Worm (Caenorhabditis elegans): ENCODE results near the gene pup-2.

pup-2 gene

DNA sequence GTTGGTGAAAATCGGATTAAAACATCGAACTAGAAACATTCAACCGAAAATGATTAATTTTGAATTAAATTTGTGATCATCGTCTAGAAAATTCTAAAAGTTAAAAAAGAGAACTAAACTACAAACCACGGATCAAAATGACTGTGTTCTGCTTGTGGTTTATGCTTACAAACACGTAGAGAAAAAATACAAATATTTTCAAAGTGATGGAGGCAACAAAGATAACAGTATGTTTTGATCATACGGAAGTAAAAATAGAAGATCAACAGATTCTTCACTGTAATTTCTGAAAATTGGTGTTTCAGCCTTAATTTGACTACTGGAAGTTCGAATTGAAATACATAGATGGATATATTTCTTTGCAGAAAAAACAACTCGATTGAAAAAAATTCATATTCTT is 17.6 kb downstream of the pup-2 start:
- TF ChIP-seq W03F9.2 (tag; optimal IDR thresholded peaks at IDR 0.05) = peak; percentile 8
- no peak for TF ChIP-seq dao-5 (tag; optimal IDR thresholded peaks at IDR 0.05)
- TF ChIP-seq him-1 (tag; optimal IDR thresholded peaks at IDR 0.05) = no peak

DNA sequence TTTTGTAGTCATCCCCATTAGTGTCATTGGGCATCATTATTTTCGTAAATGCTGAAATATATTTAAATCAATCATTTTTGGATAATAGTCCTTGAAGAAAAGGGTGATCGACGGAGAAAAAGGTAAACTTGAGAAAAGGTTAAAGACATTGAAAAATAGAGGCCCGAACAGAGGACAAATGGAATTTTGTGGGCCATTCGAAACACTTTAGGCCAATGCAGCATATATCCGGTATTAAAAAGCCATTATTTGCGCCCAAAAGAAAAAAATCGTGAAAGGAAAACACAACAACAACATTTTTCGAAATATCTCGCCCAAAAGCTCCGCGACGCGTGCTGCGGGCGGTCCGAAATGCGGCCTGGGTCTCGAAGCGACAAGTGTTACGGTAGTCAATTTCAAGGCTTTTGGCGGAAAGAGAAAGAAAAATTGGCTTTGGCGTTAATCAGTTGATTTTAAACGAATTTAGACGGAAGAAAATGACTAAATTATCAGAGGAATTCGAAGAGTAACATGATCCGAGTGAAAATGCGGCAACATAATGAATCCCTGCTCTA is 21.2 kb downstream of the pup-2 start, which contains the start of gene morc-1:
TSS of gene morc-1 (minus strand) at position 51 of the 554 bp plus-strand sequence.
- no peak for TF ChIP-seq him-1 (tag; optimal IDR thresholded peaks at IDR 0.05)
- TF ChIP-seq W03F9.2 (tag; optimal IDR thresholded peaks at IDR 0.05) = no peak
- no peak for TF ChIP-seq dao-5 (tag; optimal IDR thresholded peaks at IDR 0.05)

DNA sequence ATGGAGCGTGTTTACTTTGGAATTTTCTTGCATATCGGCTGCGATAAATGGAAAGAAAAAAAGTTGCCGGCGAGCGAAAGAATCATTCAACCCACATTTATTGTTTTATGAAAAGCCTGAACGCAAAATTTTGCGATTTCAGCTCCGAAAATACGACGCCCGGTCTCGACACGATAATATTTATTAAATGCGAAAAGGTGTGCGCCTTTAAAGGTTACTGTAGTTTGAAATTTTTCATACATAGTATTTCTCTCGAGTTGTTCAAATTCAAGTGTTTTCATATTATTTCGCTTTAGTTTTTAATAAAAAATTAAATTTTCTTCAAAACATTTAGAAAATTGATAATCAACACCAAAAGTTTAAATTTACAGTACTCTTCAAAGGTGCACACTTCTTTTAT is 23.3 kb downstream of the pup-2 start, which contains the start of gene syx-16:
TSS of gene syx-16 (minus strand) at position 118 of the 400 bp plus-strand sequence.
- TF ChIP-seq dao-5 (tag; optimal IDR thresholded peaks at IDR 0.05) (no peak), him-1 (tag; optimal IDR thresholded peaks at IDR 0.05) (no peak), W03F9.2 (tag; optimal IDR thresholded peaks at IDR 0.05) (no peak)

DNA sequence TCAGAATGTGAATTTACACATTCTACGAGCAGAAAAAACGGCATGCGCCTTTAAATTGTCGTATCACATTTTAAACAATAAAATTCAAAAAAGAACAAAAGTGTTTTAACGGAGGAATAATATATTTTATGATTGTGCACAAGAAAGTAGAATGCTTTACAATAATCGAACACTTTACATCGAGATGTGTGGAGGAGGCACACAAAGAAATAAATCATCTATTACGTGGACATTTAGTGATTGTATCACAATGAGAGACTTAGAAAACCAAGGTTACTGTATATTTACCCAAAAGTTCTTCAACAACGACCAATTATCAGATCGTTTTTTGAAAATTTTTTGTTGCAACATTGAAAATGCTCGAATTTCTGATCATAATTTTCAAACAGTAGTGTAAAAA is 24.5 kb downstream of the pup-2 start:
- TF ChIP-seq dao-5 (tag; optimal IDR thresholded peaks at IDR 0.05) (no peak), him-1 (tag; optimal IDR thresholded peaks at IDR 0.05) (no peak), W03F9.2 (tag; optimal IDR thresholded peaks at IDR 0.05) (no peak)

DNA sequence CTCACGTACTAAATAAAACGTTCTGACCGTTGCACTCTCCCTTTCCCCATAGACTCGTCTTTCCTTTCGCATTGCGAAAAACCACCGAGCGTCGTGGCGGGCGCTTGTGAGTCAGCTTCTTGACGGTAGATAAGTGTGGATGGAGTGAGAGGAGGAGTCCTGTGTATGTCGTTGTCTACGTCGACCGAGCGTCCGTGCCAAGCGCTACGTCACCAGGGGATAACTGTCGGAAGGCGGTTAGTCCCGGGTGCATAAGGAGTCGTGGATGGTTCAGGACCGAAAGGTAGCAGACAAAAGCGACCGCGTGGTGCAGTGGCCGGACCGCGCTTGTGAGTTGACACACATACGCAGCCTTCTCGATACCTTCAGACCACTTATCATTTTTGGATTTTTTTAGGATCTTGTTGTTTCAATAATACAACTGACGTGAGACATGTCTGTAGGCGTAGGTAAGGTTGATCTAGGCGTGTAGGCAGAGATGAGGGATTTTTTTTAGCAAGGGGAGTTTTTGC is 25.5 kb downstream of the pup-2 start:
- TF ChIP-seq W03F9.2 (tag; optimal IDR thresholded peaks at IDR 0.05) (peak; percentile 46), dao-5 (tag; optimal IDR thresholded peaks at IDR 0.05) (peak; percentile 81)

DNA sequence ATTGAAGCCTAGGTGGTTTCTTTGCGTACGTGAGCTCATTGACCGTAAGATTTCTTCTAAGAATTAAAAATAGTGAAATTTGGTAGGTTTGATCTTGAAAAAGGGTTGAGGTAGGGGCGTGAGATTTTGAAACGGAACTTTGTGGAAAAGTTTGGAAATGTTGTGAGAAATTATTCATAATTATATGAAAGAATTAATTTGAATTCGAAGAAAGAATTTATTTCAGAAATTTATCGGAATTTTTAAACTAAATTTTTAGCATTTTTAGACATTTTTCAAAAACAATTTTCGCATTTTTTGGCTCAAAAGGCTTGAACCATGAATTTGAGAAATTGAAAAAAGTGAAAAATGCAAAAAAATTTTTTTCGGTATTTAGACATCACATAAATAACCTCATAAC is 28.4 kb downstream of the pup-2 start:
- TF ChIP-seq W03F9.2 (tag; optimal IDR thresholded peaks at IDR 0.05) = no peak
- no peak for TF ChIP-seq him-1 (tag; optimal IDR thresholded peaks at IDR 0.05)
- no peak for TF ChIP-seq dao-5 (tag; optimal IDR thresholded peaks at IDR 0.05)

DNA sequence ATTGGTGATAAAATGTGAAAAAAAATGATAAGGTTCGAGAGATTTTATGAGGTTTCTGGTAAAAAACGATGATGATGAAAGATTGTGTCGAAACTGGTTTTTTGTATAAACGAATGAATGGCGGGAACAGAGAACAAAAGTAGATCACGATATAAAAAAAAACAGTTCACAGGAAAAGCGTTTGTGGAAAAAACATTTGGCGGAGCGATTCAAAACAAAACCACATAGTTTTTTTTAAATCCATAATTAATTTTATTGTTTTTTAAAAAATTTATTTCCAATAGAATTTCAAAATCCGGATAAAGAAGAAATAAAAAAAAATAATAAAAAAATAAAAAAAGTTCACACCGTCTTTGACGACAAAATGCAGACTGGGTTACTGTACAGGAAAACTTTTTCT is 29.7 kb downstream of the pup-2 start, which contains the start of gene ZC155.4:
TSS of gene ZC155.4 (minus strand) at position 101 of the 400 bp plus-strand sequence.
- TF ChIP-seq him-1 (tag; optimal IDR thresholded peaks at IDR 0.05) = no peak
- no peak for TF ChIP-seq dao-5 (tag; optimal IDR thresholded peaks at IDR 0.05)
- no peak for TF ChIP-seq W03F9.2 (tag; optimal IDR thresholded peaks at IDR 0.05)

DNA sequence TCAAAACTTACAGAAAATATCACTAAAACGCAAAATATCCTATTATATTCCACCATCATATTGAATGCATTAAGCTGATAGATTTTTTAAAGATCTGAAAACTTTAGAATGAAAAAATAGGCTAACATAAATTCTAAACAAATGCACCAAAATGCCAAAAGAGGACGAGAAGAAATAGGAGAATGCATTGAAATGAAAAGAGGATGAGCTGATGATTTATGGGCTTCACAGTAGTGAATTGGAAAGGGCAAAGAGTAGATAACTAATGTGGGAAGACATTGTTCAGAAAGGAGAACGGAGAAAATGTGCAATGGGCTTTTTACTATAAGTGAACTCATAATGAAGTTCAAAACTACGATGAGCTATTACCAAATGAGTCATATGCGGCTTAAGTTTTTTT is 31.8 kb downstream of the pup-2 start, which contains the start of gene cutl-19:
TSS of gene cutl-19 (minus strand) at position 101 of the 400 bp plus-strand sequence.
- TF ChIP-seq dao-5 (tag; optimal IDR thresholded peaks at IDR 0.05) = no peak
- TF ChIP-seq him-1 (tag; optimal IDR thresholded peaks at IDR 0.05) = no peak
- no peak for TF ChIP-seq W03F9.2 (tag; optimal IDR thresholded peaks at IDR 0.05)

DNA sequence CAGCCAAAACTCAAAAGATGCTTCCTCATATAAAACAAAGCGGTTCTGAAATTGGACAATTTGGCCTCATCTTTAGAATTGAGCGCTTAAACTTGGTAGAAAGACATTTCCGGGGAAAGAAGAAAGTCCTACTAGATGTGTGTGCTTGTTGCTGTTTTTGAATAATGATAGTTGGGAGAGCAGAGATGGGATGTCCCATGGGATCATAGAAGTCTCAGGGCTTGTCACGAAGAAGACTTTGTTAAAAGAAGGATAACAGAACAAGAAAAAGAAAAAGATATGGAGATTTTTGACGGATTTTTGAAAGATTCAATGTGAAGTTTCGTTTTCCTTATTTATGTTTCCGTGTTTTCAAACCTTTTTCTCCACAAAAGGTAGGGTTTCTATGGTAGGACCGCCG is 33.0 kb downstream of the pup-2 start, which contains the start of gene ZC155.2:
TSS of gene ZC155.2 (plus strand) at position 301 of the 400 bp plus-strand sequence.
- TF ChIP-seq W03F9.2 (tag; optimal IDR thresholded peaks at IDR 0.05) (no peak), him-1 (tag; optimal IDR thresholded peaks at IDR 0.05) (no peak), dao-5 (tag; optimal IDR thresholded peaks at IDR 0.05) (no peak)

DNA sequence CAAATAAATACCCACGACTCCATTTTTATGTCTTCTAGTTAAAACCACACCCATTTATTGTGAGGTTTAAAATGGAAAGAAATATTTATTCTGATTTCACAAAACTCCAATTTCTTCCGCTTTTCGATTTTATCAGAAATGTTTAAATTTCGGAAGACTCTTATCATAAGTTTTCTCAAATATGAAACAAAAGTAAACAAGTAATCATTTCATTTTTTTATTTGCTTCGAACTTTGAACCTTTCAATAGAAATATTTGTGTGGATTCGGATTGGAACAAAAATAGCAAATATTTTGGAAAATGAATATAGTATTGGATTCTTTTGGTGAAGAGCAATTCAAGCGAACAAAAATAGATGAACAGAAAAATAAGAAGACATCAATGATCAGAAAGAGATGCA is 36.1 kb downstream of the pup-2 start:
- TF ChIP-seq W03F9.2 (tag; optimal IDR thresholded peaks at IDR 0.05) = no peak
- TF ChIP-seq him-1 (tag; optimal IDR thresholded peaks at IDR 0.05) = no peak
- no peak for TF ChIP-seq dao-5 (tag; optimal IDR thresholded peaks at IDR 0.05)

DNA sequence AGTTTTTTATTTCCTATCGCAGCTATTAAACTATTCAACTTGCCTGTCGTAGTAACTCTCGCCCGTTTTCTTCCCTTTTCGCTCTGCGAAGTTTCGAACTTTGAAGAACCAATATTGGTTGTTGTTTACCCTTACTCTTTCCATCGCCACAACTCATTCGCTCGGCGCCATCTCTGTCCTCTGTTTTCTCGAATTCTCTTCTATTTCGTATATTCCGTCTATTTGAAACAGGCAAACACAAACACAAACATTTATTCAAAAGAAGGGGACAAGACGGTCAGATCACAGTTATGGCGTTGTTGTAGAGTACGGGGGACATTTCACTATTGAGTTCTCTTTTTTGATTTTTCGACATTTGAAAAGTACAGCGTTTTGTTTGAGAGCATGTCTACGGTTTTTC is 37.1 kb downstream of the pup-2 start:
- TF ChIP-seq dao-5 (tag; optimal IDR thresholded peaks at IDR 0.05) (no peak), W03F9.2 (tag; optimal IDR thresholded peaks at IDR 0.05) (no peak), him-1 (tag; optimal IDR thresholded peaks at IDR 0.05) (no peak)

DNA sequence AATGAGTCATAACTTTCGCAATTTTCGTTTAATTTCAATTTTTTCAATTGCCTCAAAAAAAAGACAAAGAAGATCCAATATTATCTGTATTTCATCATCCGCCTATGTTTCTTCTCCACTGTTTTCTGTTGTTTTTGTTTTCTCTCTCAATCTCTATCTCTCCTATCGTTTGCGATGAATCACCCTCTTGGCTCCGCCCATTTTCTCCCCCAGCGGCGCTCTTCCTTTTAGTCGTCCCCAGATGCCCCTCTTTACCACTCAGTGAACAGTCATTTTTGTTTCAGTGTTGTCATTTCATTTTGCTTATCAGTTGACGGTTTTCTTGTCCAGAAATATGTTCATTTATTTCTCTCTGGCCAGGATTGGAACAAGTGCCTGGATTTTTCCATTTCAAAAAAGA is 39.2 kb downstream of the pup-2 start:
- no peak for TF ChIP-seq W03F9.2 (tag; optimal IDR thresholded peaks at IDR 0.05)
- TF ChIP-seq dao-5 (tag; optimal IDR thresholded peaks at IDR 0.05) = no peak
- TF ChIP-seq him-1 (tag; optimal IDR thresholded peaks at IDR 0.05) = no peak

DNA sequence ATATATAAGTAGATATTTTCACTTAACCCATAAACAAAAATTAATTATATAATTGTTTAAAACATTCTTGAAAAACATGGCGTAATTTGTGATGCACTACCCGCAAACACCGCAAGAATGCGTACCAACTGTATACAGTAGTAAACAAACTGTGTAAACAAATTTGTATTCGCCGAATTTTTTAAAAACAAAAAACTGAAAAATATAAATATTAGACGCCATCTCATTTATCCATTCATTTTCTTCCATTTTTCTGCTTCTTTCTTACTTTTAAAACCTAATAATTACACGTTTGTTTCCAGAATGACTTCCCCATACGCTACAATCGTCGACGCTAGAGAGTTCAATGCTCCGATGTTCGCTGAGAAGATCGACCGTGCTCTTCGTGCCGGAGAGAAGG is 39.6 kb downstream of the pup-2 start, which contains the start of gene nex-1:
TSS of gene nex-1 (plus strand) at position 301 of the 400 bp plus-strand sequence.
- TF ChIP-seq him-1 (tag; optimal IDR thresholded peaks at IDR 0.05) = no peak
- TF ChIP-seq W03F9.2 (tag; optimal IDR thresholded peaks at IDR 0.05) = peak; percentile 17

DNA sequence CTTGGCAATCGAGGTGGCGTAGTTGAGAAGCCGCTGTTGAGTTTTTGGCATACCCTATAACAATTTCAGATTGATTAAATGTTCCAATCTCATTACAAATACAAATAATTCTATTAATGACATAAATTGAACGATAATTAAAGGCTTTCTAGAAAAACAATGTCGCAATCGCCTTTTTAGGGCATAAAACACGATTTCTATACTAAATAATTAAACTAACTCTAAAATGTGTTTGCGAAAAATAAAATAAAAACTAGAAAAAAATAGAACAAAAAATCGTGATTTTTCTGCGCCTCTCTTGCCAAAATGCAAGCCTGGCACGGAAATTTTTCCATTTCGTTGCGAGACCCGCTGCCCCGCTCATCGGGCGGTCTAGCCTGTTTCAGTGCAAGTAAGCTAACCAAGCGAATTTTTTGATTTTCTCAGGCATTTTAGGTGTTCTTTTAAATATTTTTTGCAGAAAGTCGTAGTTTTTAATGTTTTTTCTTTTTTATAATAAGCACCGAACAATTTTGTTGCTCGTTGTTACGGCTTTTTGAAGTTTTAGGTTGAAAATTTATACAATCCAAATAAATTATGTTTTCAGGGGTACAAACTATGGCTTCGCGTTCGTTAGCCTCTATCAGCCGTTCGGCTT is 42.2 kb downstream of the pup-2 start, which contains the start of the genes C34E10.12, C34E10.10 and atp-2:
TSS of gene C34E10.12 (minus strand) at position 51 of the 637 bp plus-strand sequence.
TSS of gene C34E10.10 (minus strand) at position 54 of the 637 bp plus-strand sequence.
TSS of gene atp-2 (plus strand) at position 587 of the 637 bp plus-strand sequence.
- TF ChIP-seq dao-5 (tag; optimal IDR thresholded peaks at IDR 0.05) = no peak
- TF ChIP-seq him-1 (tag; optimal IDR thresholded peaks at IDR 0.05) = peak; percentile 7
- TF ChIP-seq W03F9.2 (tag; optimal IDR thresholded peaks at IDR 0.05) = peak; percentile 89
